Fruit fly (Drosophila melanogaster): ENCODE data around the gene CG13101.

CG13101 gene

dm6 chr2L:8984614-8985318 is at the start of gene CG13101 (continued):
- TF ChIP-seq CG2116 (GFP tag; optimal IDR thresholded peaks at IDR 0.05) = peak; percentile 72
- peak; percentile 72 for TF ChIP-seq CG3065 (GFP tag; optimal IDR thresholded peaks at IDR 0.05)
- TF ChIP-seq dm (GFP tag; optimal IDR thresholded peaks at IDR 0.05) = peak; percentile 50
- peak; percentile 96 for TF ChIP-seq tgo (GFP tag; IDR thresholded peaks at IDR 0.05)
- peak; percentile 87 for TF ChIP-seq Ssrp (tag; optimal IDR thresholded peaks at IDR 0.05)
- peak; percentile 57 for TF ChIP-seq CG17802 (tag; optimal IDR thresholded peaks at IDR 0.05)
- peak; percentile 80 for TF ChIP-seq CG7745 (tag; optimal IDR thresholded peaks at IDR 0.05)
- TF ChIP-seq CkIIα-i1 (GFP tag; IDR thresholded peaks at IDR 0.05) = peak; percentile 51; the same call in 1 of the 2 replicates
- TF ChIP-seq gsb-n (tag; optimal IDR thresholded peaks at IDR 0.05) = peak; percentile 95
- TF ChIP-seq scrt (GFP tag; optimal IDR thresholded peaks at IDR 0.05) = peak; percentile 79
- TF ChIP-seq Ets97D (GFP tag; optimal IDR thresholded peaks at IDR 0.05) = peak; percentile 53
- peak; percentile 58 for TF ChIP-seq schlank (tag; optimal IDR thresholded peaks at IDR 0.05)
- TF ChIP-seq sens-2 (GFP tag; IDR thresholded peaks at IDR 0.05) = peak; percentile 82
- peak; percentile 90 for TF ChIP-seq wdn (GFP tag; IDR thresholded peaks at IDR 0.05)
- peak; percentile 89 for TF ChIP-seq CG14050 (GFP tag; IDR thresholded peaks at IDR 0.05)
- no peak for TF ChIP-seq sna (GFP tag; IDR thresholded peaks at IDR 0.05; ENCODE audit: partially characterized antibody)
- peak; percentile 91 for TF ChIP-seq CG6813 (GFP tag; optimal IDR thresholded peaks at IDR 0.05)
- TF ChIP-seq aop (GFP tag; IDR thresholded peaks at IDR 0.05) = no peak
- no peak for TF ChIP-seq prd (optimal IDR thresholded peaks at IDR 0.05)
- peak; percentile 94 for TF ChIP-seq prd (GFP tag; IDR thresholded peaks at IDR 0.05)
- peak; percentile 90; the same call in 2 of the 3 replicates for TF ChIP-seq Mrtf (GFP tag; IDR thresholded peaks at IDR 0.05)
- TF ChIP-seq CG13123 (GFP tag; optimal IDR thresholded peaks at IDR 0.05) = peak; percentile 79
- TF ChIP-seq CG11696 (GFP tag; IDR thresholded peaks at IDR 0.05) = peak; percentile 89
- TF ChIP-seq Nf-YC (tag; optimal IDR thresholded peaks at IDR 0.05) = peak; percentile 71
- TF ChIP-seq CG2712 (tag; optimal IDR thresholded peaks at IDR 0.05) = peak; percentile 97
- peak; percentile 95 for TF ChIP-seq E2f1 (GFP tag; IDR thresholded peaks at IDR 0.05)
- TF ChIP-seq CG13296 (GFP tag; optimal IDR thresholded peaks at IDR 0.05) = peak; percentile 93
- TF ChIP-seq CG30403 (GFP tag; optimal IDR thresholded peaks at IDR 0.05) = peak; percentile 94
- no peak for TF ChIP-seq hth (optimal IDR thresholded peaks at IDR 0.05)
- peak; percentile 80 for TF ChIP-seq maf-S (GFP tag; optimal IDR thresholded peaks at IDR 0.05)
- peak; percentile 89 for TF ChIP-seq CG11085 (GFP tag; IDR thresholded peaks at IDR 0.05)
- peak; percentile 95 for TF ChIP-seq nmo (GFP tag; optimal IDR thresholded peaks at IDR 0.05)
- peak in 1 of 3 experiments; percentile 83 for TF ChIP-seq Stat92E (GFP tag; optimal IDR thresholded peaks at IDR 0.05)
- 0 out of 2 replicates have a peak, but pooled peaks have one; percentile 46 for TF ChIP-seq Lim3 (GFP tag; IDR thresholded peaks at IDR 0.05)
- TF ChIP-seq CG9932 (GFP tag; IDR thresholded peaks at IDR 0.05) = peak; percentile 93
- TF ChIP-seq sqz (GFP tag; optimal IDR thresholded peaks at IDR 0.05) = peak; percentile 92
- TF ChIP-seq HmgZ (tag; optimal IDR thresholded peaks at IDR 0.05) = peak; percentile 91
- peak; percentile 80 for TF ChIP-seq CG11560 (tag; IDR thresholded peaks at IDR 0.05)
- TF ChIP-seq CG4282 (GFP tag; optimal IDR thresholded peaks at IDR 0.05) = peak; percentile 23
- peak; percentile 80 to 86 for TF ChIP-seq chif (GFP tag; optimal IDR thresholded peaks at IDR 0.05)
- TF ChIP-seq CG12744 (GFP tag; optimal IDR thresholded peaks at IDR 0.05) = peak; percentile 79
- TF ChIP-seq GATAe (GFP tag; conservative IDR thresholded peaks at IDR 0.05) = peak; percentile 49; the same call in 1 of the 2 replicates
- TF ChIP-seq pum (GFP tag; optimal IDR thresholded peaks at IDR 0.05) = peak; percentile 85
- TF ChIP-seq CG6254 (GFP tag; optimal IDR thresholded peaks at IDR 0.05) = peak; percentile 88
- no peak for TF ChIP-seq CG1832 (GFP tag; optimal IDR thresholded peaks at IDR 0.05)
- no peak for TF ChIP-seq usp (GFP tag; optimal IDR thresholded peaks at IDR 0.05)
- TF ChIP-seq Hmx (GFP tag; optimal IDR thresholded peaks at IDR 0.05) = peak; percentile 71
- TF ChIP-seq fd3F (GFP tag; optimal IDR thresholded peaks at IDR 0.05) = peak; percentile 92
- TF ChIP-seq Chrac-16 (GFP tag; optimal IDR thresholded peaks at IDR 0.05) = peak; percentile 89
- peak; percentile 89 for TF ChIP-seq ATbp (GFP tag; optimal IDR thresholded peaks at IDR 0.05)
